Fruit fly (Drosophila melanogaster) whole organism, wandering third instar larva: ENCODE data around the gene Dnaaf5.

Experiments
- Abd-B ChIP-seq: fragments of >200 bp; optimal IDR thresholded peaks from 2 replicates; lab custom pipeline; 2017; ENCODE audit warnings: missing biosample characterization, missing genetic modification characterization
- CG32264 ChIP-seq: fragments of 200-800 bp; sonication (Bioruptor generic); optimal IDR thresholded peaks from 2 replicates; lab custom pipeline; 2016; ENCODE audit warnings: missing biosample characterization, missing genetic modification characterization
- CG9705 ChIP-seq: fragments of 200-800 bp; sonication (Bioruptor generic); optimal IDR thresholded peaks from 2 replicates; lab custom pipeline; 2018; ENCODE audit warnings: missing biosample characterization, mild to moderate bottlenecking, missing genetic modification characterization
- CrebA ChIP-seq: fragments of 200-800 bp; sonication (Bioruptor generic); optimal IDR thresholded peaks from 2 replicates; lab custom pipeline; 2016; ENCODE audit warnings: missing biosample characterization, mild to moderate bottlenecking, missing genetic modification characterization, borderline replicate concordance
- Dfd ChIP-seq: fragments of >200 bp; optimal IDR thresholded peaks from 2 replicates; lab custom pipeline; 2017; ENCODE audit warnings: missing biosample characterization, missing genetic modification characterization
- Dif ChIP-seq: fragments of 200-275, 200-300 bp; sonication (Bioruptor generic); optimal IDR thresholded peaks from 2 replicates; lab custom pipeline; 2018; ENCODE audit warnings: missing biosample characterization, missing genetic modification characterization; ENCODE audit not compliant: partially characterized antibody
- GATAd ChIP-seq: sonication (Bioruptor generic); optimal IDR thresholded peaks from 2 replicates; lab custom pipeline; 2016; ENCODE audit warnings: missing biosample characterization, missing genetic modification characterization
- HLH106 ChIP-seq: fragments of 200-800 bp; optimal IDR thresholded peaks from 3 replicates; lab custom pipeline; 2019; ENCODE audit warnings: missing biosample characterization, mild to moderate bottlenecking, missing genetic modification characterization, moderate library complexity
- Hnf4 ChIP-seq: fragments of 200-800 bp; sonication (Bioruptor generic); optimal IDR thresholded peaks from 2 replicates; lab custom pipeline; 2016; ENCODE audit warnings: missing biosample characterization, mild to moderate bottlenecking, missing genetic modification characterization
- Hr78 ChIP-seq: fragments of >200 bp; optimal IDR thresholded peaks from 2 replicates; lab custom pipeline; 2017; ENCODE audit warnings: missing biosample characterization, missing genetic modification characterization
- Hr83 ChIP-seq: fragments of 200-300 bp; sonication (Bioruptor generic); optimal IDR thresholded peaks from 2 replicates; lab custom pipeline; 2016; ENCODE audit warnings: missing biosample characterization, mild to moderate bottlenecking, missing genetic modification characterization, moderate library complexity; ENCODE audit not compliant: poor library complexity, severe bottlenecking
- Jra ChIP-seq: sonication (Bioruptor generic); optimal IDR thresholded peaks from 2 replicates; lab custom pipeline; 2016; ENCODE audit warnings: missing biosample characterization, missing genetic modification characterization
- Mio ChIP-seq: sonication (Bioruptor generic); optimal IDR thresholded peaks from 2 replicates; lab custom pipeline; 2016; ENCODE audit warnings: missing biosample characterization, missing genetic modification characterization
- Myc ChIP-seq: fragments of >200 bp; optimal IDR thresholded peaks from 2 replicates; lab custom pipeline; 2017
- N ChIP-seq: fragments of >200 bp; optimal IDR thresholded peaks from 2 replicates; lab custom pipeline; 2018; ENCODE audit warnings: missing biosample characterization, missing external identifiers, missing genetic modification characterization
- OdsH ChIP-seq: fragments of 200-800 bp; sonication (Bioruptor generic); optimal IDR thresholded peaks from 2 replicates; lab custom pipeline; 2016; ENCODE audit warnings: missing biosample characterization, mild to moderate bottlenecking, missing genetic modification characterization
- Rel ChIP-seq, 2 experiments: fragments of 200-800 bp; sonication (Bioruptor generic) in 1 of 2; optimal IDR thresholded peaks; 2 replicates in 1 of 2; 3 replicates in 1 of 2; lab custom pipeline; 2016 to 2019; ENCODE audit warnings: mild to moderate bottlenecking in 2 of 2, missing biosample characterization in 2 of 2, missing genetic modification characterization in 2 of 2, moderate library complexity in 1 of 2
- Sp1 ChIP-seq: fragments of 200-800 bp; sonication (Bioruptor generic); optimal IDR thresholded peaks from 3 replicates; lab custom pipeline; 2019; ENCODE audit warnings: missing biosample characterization, mild to moderate bottlenecking, missing genetic modification characterization, moderate library complexity
- Vsx2 ChIP-seq: fragments of 200-300, 225-300 bp; sonication (Bioruptor generic); optimal IDR thresholded peaks from 2 replicates; lab custom pipeline; 2018; ENCODE audit warnings: missing biosample characterization, missing genetic modification characterization; ENCODE audit not compliant: partially characterized antibody
- br ChIP-seq: fragments of 200-800 bp; sonication (Bioruptor generic); optimal IDR thresholded peaks from 2 replicates; lab custom pipeline; 2016; ENCODE audit warnings: missing biosample characterization, missing genetic modification characterization
- brk ChIP-seq: fragments of 200-800 bp; sonication (Bioruptor generic); optimal IDR thresholded peaks from 2 replicates; lab custom pipeline; 2016; ENCODE audit warnings: missing biosample characterization, mild to moderate bottlenecking, missing genetic modification characterization
- dl ChIP-seq, 2 experiments: fragments of 175-275, 200-275 bp in 1 of 2; fragments of 200-275 bp in 1 of 2; sonication (Bioruptor generic); optimal IDR thresholded peaks; lab custom pipeline; 2018; ENCODE audit warnings: mild to moderate bottlenecking in 2 of 2, missing biosample characterization in 2 of 2, missing genetic modification characterization in 2 of 2, moderate library complexity in 2 of 2; ENCODE audit not compliant: partially characterized antibody in 2 of 2, insufficient read depth in 1 of 2
- dmrt93B ChIP-seq: fragments of 200-800 bp; sonication (Bioruptor generic); optimal IDR thresholded peaks from 2 replicates; lab custom pipeline; 2018; ENCODE audit warnings: missing biosample characterization, mild to moderate bottlenecking, missing genetic modification characterization
- dsf ChIP-seq: sonication (Bioruptor generic); optimal IDR thresholded peaks from 2 replicates; lab custom pipeline; 2016; ENCODE audit warnings: missing biosample characterization, missing genetic modification characterization, borderline replicate concordance
- ey ChIP-seq: fragments of 200-800 bp; sonication (Bioruptor generic); optimal IDR thresholded peaks from 2 replicates; lab custom pipeline; 2016; ENCODE audit warnings: missing biosample characterization, missing genetic modification characterization
- foxo ChIP-seq, 2 experiments: fragments of 200-800 bp; sonication (Bioruptor generic); optimal IDR thresholded peaks; 2 replicates in 1 of 2; 3 replicates in 1 of 2; lab custom pipeline; 2016 to 2017; ENCODE audit warnings: missing biosample characterization in 2 of 2, missing genetic modification characterization in 2 of 2
- fru ChIP-seq: fragments of 200-800 bp; sonication (Bioruptor generic); optimal IDR thresholded peaks from 3 replicates; lab custom pipeline; 2016; ENCODE audit warnings: missing biosample characterization, mild to moderate bottlenecking, missing genetic modification characterization
- h ChIP-seq: fragments of 200-800 bp; sonication (Bioruptor generic); optimal IDR thresholded peaks from 3 replicates; lab custom pipeline; 2016; ENCODE audit warnings: missing biosample characterization, mild to moderate bottlenecking, missing genetic modification characterization
- jim ChIP-seq: fragments of 175-275, 200-325 bp; sonication (Bioruptor generic); optimal IDR thresholded peaks from 2 replicates; lab custom pipeline; 2016; ENCODE audit warnings: missing biosample characterization, mild to moderate bottlenecking, missing genetic modification characterization
- lola ChIP-seq: fragments of >200 bp; optimal IDR thresholded peaks from 2 replicates; lab custom pipeline; 2017; ENCODE audit warnings: missing biosample characterization, missing genetic modification characterization
- pan ChIP-seq: fragments of >200 bp; optimal IDR thresholded peaks from 2 replicates; lab custom pipeline; 2017
- psq ChIP-seq: fragments of 200-800 bp; sonication (Bioruptor generic); optimal IDR thresholded peaks from 3 replicates; lab custom pipeline; 2017; ENCODE audit warnings: missing biosample characterization, mild to moderate bottlenecking, missing genetic modification characterization, moderate library complexity
- rgr ChIP-seq: fragments of 200-800 bp; sonication (Bioruptor generic); optimal IDR thresholded peaks from 3 replicates; lab custom pipeline; 2016; ENCODE audit warnings: missing biosample characterization, mild to moderate bottlenecking, missing genetic modification characterization
- sage ChIP-seq: fragments of 200-800 bp; sonication (Bioruptor generic); optimal IDR thresholded peaks from 2 replicates; lab custom pipeline; 2016; ENCODE audit warnings: missing biosample characterization, mild to moderate bottlenecking, missing genetic modification characterization
- sv ChIP-seq: fragments of 200-800 bp; sonication (Bioruptor generic); optimal IDR thresholded peaks from 3 replicates; lab custom pipeline; 2016; ENCODE audit warnings: missing biosample characterization, missing genetic modification characterization
- tai ChIP-seq: sonication (Bioruptor generic); optimal IDR thresholded peaks from 2 replicates; lab custom pipeline; 2016; ENCODE audit warnings: missing biosample characterization, missing genetic modification characterization
- usp ChIP-seq: fragments of >200 bp; optimal IDR thresholded peaks from 2 replicates; lab custom pipeline; 2017; ENCODE audit warnings: missing biosample characterization, missing genetic modification characterization
- woc ChIP-seq: sonication (Bioruptor generic); optimal IDR thresholded peaks from 2 replicates; lab custom pipeline; 2016; ENCODE audit warnings: missing biosample characterization, mild to moderate bottlenecking, missing genetic modification characterization

The Dnaaf5 gene

dm6 chr3R:14373192-14373827 lies 11.7 kb upstream of the Dnaaf5 start (continued):
- TF ChIP-seq CG32264 (GFP tag; lab: Kevin White, UChicago) (peak; percentile 36), Mio (GFP tag; lab: Kevin White, UChicago) (peak; percentile 65)

DNA sequence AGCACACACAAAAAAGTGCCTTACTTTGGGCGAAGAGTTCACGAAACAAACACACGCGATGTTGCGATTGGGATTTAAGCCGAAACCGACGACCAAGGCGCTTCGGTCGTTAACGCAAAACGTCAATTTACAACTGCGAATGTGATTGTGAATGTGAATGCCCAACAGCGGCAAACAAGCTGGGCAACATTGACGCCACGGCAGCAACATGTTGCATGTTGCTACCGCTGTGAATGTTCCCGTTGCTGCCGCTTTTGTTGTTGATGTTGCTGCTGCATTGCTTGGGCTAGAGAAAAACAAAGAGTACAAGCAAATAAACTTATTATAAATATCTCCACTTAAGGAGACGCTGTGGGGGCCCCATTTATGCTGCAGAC lies 11.2 kb upstream of the Dnaaf5 start, which contains the start of gene NK7.1:
Gene NK7.1, minus strand, starts transcription at position 137 of the 377 bp plus-strand sequence.
- TF ChIP-seq dmrt93B: no peak
- TF ChIP-seq woc: no peak

DNA sequence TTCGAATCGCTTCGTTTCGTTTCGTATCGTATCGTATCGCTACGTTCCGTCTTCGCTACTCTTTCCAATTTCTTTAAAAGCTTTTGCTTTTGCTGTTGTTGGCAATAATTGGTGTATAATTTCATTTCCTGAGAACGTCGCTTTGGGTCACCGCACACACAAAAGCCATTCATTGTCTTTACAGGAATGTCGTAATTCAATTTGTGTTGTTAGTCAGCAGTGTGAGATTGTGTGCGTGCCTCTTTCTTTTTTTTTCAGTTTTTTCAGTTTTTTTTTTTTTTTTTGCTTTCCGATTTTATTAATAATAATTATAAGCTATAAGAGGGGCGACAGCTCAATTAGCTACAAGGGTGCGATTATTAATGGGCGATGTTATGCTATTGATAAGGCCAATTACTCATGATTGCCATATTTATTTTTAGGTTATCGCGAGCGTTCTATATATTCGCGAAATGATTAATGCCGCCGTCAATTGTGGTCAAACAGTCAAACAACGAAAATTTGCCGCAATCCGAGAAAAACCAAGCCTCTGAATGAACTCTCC lies 9.6 kb upstream of the Dnaaf5 start:
- TF ChIP-seq rgr (GFP tag; lab: Kevin White, UChicago) (peak; percentile 2), CG9705 (GFP tag; lab: Kevin White, UChicago) (no peak), Vsx2 (GFP tag; lab: Kevin White, UChicago) (peak; percentile 28)

- TF ChIP-seq pan (lab: Kevin White, UChicago): no peak
- no peak for TF ChIP-seq CG9705 (GFP tag; lab: Kevin White, UChicago)
- peak; percentile 94 for TF ChIP-seq h (GFP tag; lab: Kevin White, UChicago)
- TF ChIP-seq fru (GFP tag; lab: Kevin White, UChicago): peak; percentile 94
- TF ChIP-seq dmrt93B: peak; percentile 84
- TF ChIP-seq dl (GFP tag; optimal IDR thresholded peaks at IDR 0.05; lab: Kevin White, UChicago; ENCODE audit: insufficient read depth in 1 of 2, partially characterized antibody in 2 of 2): no peak
- TF ChIP-seq sage (GFP tag; lab: Kevin White, UChicago): peak; percentile 82
- no peak for TF ChIP-seq usp (GFP tag; lab: Kevin White, UChicago)
- peak; percentile 92 for TF ChIP-seq Sp1 (GFP tag; lab: Kevin White, UChicago)
- no peak for TF ChIP-seq Hr78
- TF ChIP-seq psq (GFP tag; lab: Kevin White, UChicago): peak; percentile 87
- TF ChIP-seq br (GFP tag; lab: Kevin White, UChicago): peak; percentile 95
- TF ChIP-seq ey (GFP tag; lab: Kevin White, UChicago): peak; percentile 94
- no peak for TF ChIP-seq lola
- TF ChIP-seq Dif: peak; percentile 28
- peak; percentile 94 for TF ChIP-seq Hnf4 (GFP tag; lab: Kevin White, UChicago)
- TF ChIP-seq woc: peak; percentile 81
- TF ChIP-seq rgr (GFP tag; lab: Kevin White, UChicago): peak; percentile 95
- peak; percentile 91 for TF ChIP-seq brk (GFP tag; lab: Kevin White, UChicago)
- peak; percentile 77 for TF ChIP-seq tai
- peak; percentile 72 for TF ChIP-seq CG32264 (GFP tag; lab: Kevin White, UChicago)
- TF ChIP-seq dsf (GFP tag; lab: Kevin White, UChicago): peak; percentile 40
- TF ChIP-seq CrebA: peak; percentile 55
- no peak for TF ChIP-seq GATAd (GFP tag; lab: Kevin White, UChicago)
- no peak for TF ChIP-seq N (GFP tag; lab: Kevin White, UChicago)
- peak; percentile 63 to 96 for TF ChIP-seq foxo (GFP tag; optimal IDR thresholded peaks at IDR 0.05; lab: Kevin White, UChicago)
- TF ChIP-seq Rel (GFP tag; optimal IDR thresholded peaks at IDR 0.05; lab: Kevin White, UChicago): peak; percentile 76
- TF ChIP-seq Rel (tag; optimal IDR thresholded peaks at IDR 0.05; lab: Kevin White, UChicago): no peak
- no peak for TF ChIP-seq Abd-B (GFP tag; lab: Kevin White, UChicago)
- TF ChIP-seq Mio (GFP tag; lab: Kevin White, UChicago): peak; percentile 57
- peak; percentile 71 for TF ChIP-seq sv (GFP tag; lab: Kevin White, UChicago)
- peak; percentile 5 for TF ChIP-seq Dfd (GFP tag; lab: Kevin White, UChicago)
- no peak for TF ChIP-seq Myc
- TF ChIP-seq Hr83 (GFP tag; lab: Kevin White, UChicago): no peak
- TF ChIP-seq HLH106 (tag; lab: Kevin White, UChicago): peak; percentile 82
- TF ChIP-seq Vsx2 (GFP tag; lab: Kevin White, UChicago): no peak
- no peak for TF ChIP-seq jim (GFP tag; lab: Kevin White, UChicago)
- peak; percentile 64 for TF ChIP-seq Jra (GFP tag; lab: Kevin White, UChicago)
- peak; percentile 94 for TF ChIP-seq OdsH (GFP tag; lab: Kevin White, UChicago)
- TF ChIP-seq, all 38 proteins: peak for 25
Measured at dm6 chr3R:14370199-14370933, 8.8 kb upstream of the Dnaaf5 start.
